Fruit fly (Drosophila melanogaster) whole organism, prepupa: ENCODE data around the gene Gr63a.

Experiments used
- Blimp-1 ChIP-seq: fragments of 200-800 bp; sonication (Bioruptor generic); optimal IDR thresholded peaks from 3 replicates; lab custom pipeline; 2017; ENCODE audit warnings: missing biosample characterization, missing genetic modification characterization, mild to moderate bottlenecking, moderate library complexity, missing genetic modification reagents
- CG10631 ChIP-seq: fragments of 200-800 bp; sonication (Bioruptor generic); optimal IDR thresholded peaks from 2 replicates; lab custom pipeline; 2016; ENCODE audit warnings: missing biosample characterization, missing genetic modification characterization
- CG10669 ChIP-seq: fragments of 200-800 bp; sonication (Bioruptor generic); optimal IDR thresholded peaks from 3 replicates; lab custom pipeline; 2018; ENCODE audit warnings: missing biosample characterization, mild to moderate bottlenecking, missing genetic modification characterization, moderate library complexity
- CG11294 ChIP-seq: fragments of 200-800 bp; sonication (Bioruptor generic); IDR thresholded peaks from 2 replicates; pipeline ENCODE4 v1.3.6; 2022; ENCODE audit warnings: missing biosample characterization, missing genetic modification characterization
- CG11762 ChIP-seq: fragments of 200-800 bp; sonication (Bioruptor generic); optimal IDR thresholded peaks from 3 replicates; lab custom pipeline; 2016; ENCODE audit warnings: missing biosample characterization, missing genetic modification characterization; ENCODE audit not compliant: insufficient read depth
- CG11902 ChIP-seq: fragments of 200-800 bp; sonication (Bioruptor generic); optimal IDR thresholded peaks from 3 replicates; lab custom pipeline; 2016; ENCODE audit warnings: missing biosample characterization, missing genetic modification characterization
- CG15336 ChIP-seq: fragments of 200-800 bp; sonication (Bioruptor generic); IDR thresholded peaks from 2 replicates; pipeline ENCODE4 v1.3.6; 2022; ENCODE audit warnings: missing biosample characterization, missing genetic modification characterization
- CG16779 ChIP-seq: fragments of 200-800 bp; sonication (Bioruptor generic); optimal IDR thresholded peaks from 3 replicates; lab custom pipeline; 2017; ENCODE audit warnings: missing biosample characterization, mild to moderate bottlenecking, missing genetic modification characterization
- CG3032 ChIP-seq: fragments of 200-800 bp; optimal IDR thresholded peaks from 2 replicates; lab custom pipeline; 2019; ENCODE audit warnings: missing biosample characterization, mild to moderate bottlenecking, missing genetic modification characterization, moderate library complexity
- CG32006 ChIP-seq: fragments of 200-800 bp; sonication (Bioruptor generic); optimal IDR thresholded peaks from 3 replicates; lab custom pipeline; 2017; ENCODE audit warnings: missing biosample characterization, mild to moderate bottlenecking, missing genetic modification characterization
- CG34406 ChIP-seq: fragments of 200-800 bp; sonication (Bioruptor generic); optimal IDR thresholded peaks from 3 replicates; lab custom pipeline; 2016; ENCODE audit warnings: missing biosample characterization, missing genetic modification characterization
- CG3919 ChIP-seq: fragments of 200-800 bp; sonication (Bioruptor generic); optimal IDR thresholded peaks from 3 replicates; lab custom pipeline; 2016; ENCODE audit warnings: missing biosample characterization, missing genetic modification characterization
- CG4318 ChIP-seq: fragments of 200-800 bp; sonication (Bioruptor generic); optimal IDR thresholded peaks from 3 replicates; lab custom pipeline; 2017; ENCODE audit warnings: missing biosample characterization, mild to moderate bottlenecking, missing genetic modification characterization
- CG6163 ChIP-seq: fragments of 200-800 bp; sonication (Bioruptor generic); IDR thresholded peaks from 3 replicates; pipeline ENCODE4 v1.3.6; 2022; ENCODE audit warnings: missing biosample characterization, missing genetic modification characterization
- CG6276 ChIP-seq: fragments of 200-800 bp; sonication (Bioruptor generic); optimal IDR thresholded peaks from 2 replicates; lab custom pipeline; 2017; ENCODE audit warnings: missing biosample characterization, mild to moderate bottlenecking, missing genetic modification characterization
- CG6792 ChIP-seq: fragments of 200-800 bp; sonication (Bioruptor generic); optimal IDR thresholded peaks from 3 replicates; lab custom pipeline; 2016; ENCODE audit warnings: missing biosample characterization, missing genetic modification characterization
- CG6808 ChIP-seq: fragments of 200-800 bp; sonication (Bioruptor generic); optimal IDR thresholded peaks from 3 replicates; lab custom pipeline; 2017; ENCODE audit warnings: missing biosample characterization, missing genetic modification characterization, mild to moderate bottlenecking, moderate library complexity, missing genetic modification reagents
- CG6854 ChIP-seq: fragments of 200-800 bp; sonication (Bioruptor generic); optimal IDR thresholded peaks from 2 replicates; lab custom pipeline; 2017; ENCODE audit warnings: missing biosample characterization, mild to moderate bottlenecking, missing genetic modification characterization
- CG8119 ChIP-seq: fragments of 200-800 bp; sonication (Bioruptor generic); IDR thresholded peaks from 3 replicates; pipeline ENCODE4 v1.3.6; 2022; ENCODE audit warnings: missing biosample characterization, missing genetic modification characterization
- CG8319 ChIP-seq: fragments of 200-800 bp; sonication (Bioruptor generic); optimal IDR thresholded peaks from 3 replicates; lab custom pipeline; 2016; ENCODE audit warnings: missing biosample characterization, missing genetic modification characterization
- CG8632 ChIP-seq: fragments of 200-800 bp; sonication (Bioruptor generic); optimal IDR thresholded peaks from 3 replicates; lab custom pipeline; 2016; ENCODE audit warnings: missing biosample characterization, missing genetic modification characterization
- CG9139 ChIP-seq: fragments of 200-800 bp; sonication (Bioruptor generic); optimal IDR thresholded peaks from 3 replicates; lab custom pipeline; 2017; ENCODE audit warnings: missing biosample characterization, mild to moderate bottlenecking, missing genetic modification characterization
- Eip75B ChIP-seq: fragments of 200-800 bp; sonication (Bioruptor generic); optimal IDR thresholded peaks from 3 replicates; lab custom pipeline; 2016; ENCODE audit warnings: missing biosample characterization, missing genetic modification characterization
- Eip78C ChIP-seq: fragments of 200-800 bp; sonication (Bioruptor generic); peaks from one replicate; lab custom pipeline; 2016; ENCODE audit warnings: missing biosample characterization, missing genetic modification characterization
- Eip93F ChIP-seq: fragments of 200-800 bp; sonication (Bioruptor generic); optimal IDR thresholded peaks from 2 replicates; lab custom pipeline; 2016; ENCODE audit warnings: missing biosample characterization, mild to moderate bottlenecking, missing genetic modification characterization
- Ets21C ChIP-seq: fragments of 200-800 bp; sonication (Bioruptor generic); optimal IDR thresholded peaks from 3 replicates; lab custom pipeline; 2016; ENCODE audit warnings: missing biosample characterization, missing genetic modification characterization
- Ets96B ChIP-seq: fragments of 200-800 bp; optimal IDR thresholded peaks from 2 replicates; lab custom pipeline; 2019; ENCODE audit warnings: missing biosample characterization, mild to moderate bottlenecking, missing genetic modification characterization, moderate library complexity
- Hr39 ChIP-seq: fragments of 200-800 bp; sonication (Bioruptor generic); optimal IDR thresholded peaks from 2 replicates; lab custom pipeline; 2016; ENCODE audit warnings: missing biosample characterization, missing genetic modification characterization
- Hr4 ChIP-seq: fragments of 200-800 bp; sonication (Bioruptor generic); optimal IDR thresholded peaks from 3 replicates; lab custom pipeline; 2016; ENCODE audit warnings: missing biosample characterization, missing genetic modification characterization
- Lpt ChIP-seq: fragments of 200-800 bp; sonication (Bioruptor generic); optimal IDR thresholded peaks from 3 replicates; lab custom pipeline; 2016; ENCODE audit warnings: missing biosample characterization, missing genetic modification characterization
- Met ChIP-seq: fragments of 200-800 bp; sonication (Bioruptor generic); optimal IDR thresholded peaks from 3 replicates; lab custom pipeline; 2016; ENCODE audit warnings: missing biosample characterization, missing genetic modification characterization
- Smox ChIP-seq: fragments of 200-800 bp; sonication (Bioruptor generic); optimal IDR thresholded peaks from 3 replicates; lab custom pipeline; 2016; ENCODE audit warnings: missing biosample characterization, missing genetic modification characterization
- Sox14 ChIP-seq: fragments of 200-800 bp; sonication (Bioruptor generic); optimal IDR thresholded peaks from 3 replicates; lab custom pipeline; 2016; ENCODE audit warnings: missing biosample characterization, missing genetic modification characterization
- Sox15 ChIP-seq: fragments of 200-800 bp; sonication (Bioruptor generic); optimal IDR thresholded peaks from 3 replicates; lab custom pipeline; 2016; ENCODE audit warnings: missing biosample characterization, missing genetic modification characterization
- acj6 ChIP-seq: fragments of 200-800 bp; sonication (Bioruptor generic); optimal IDR thresholded peaks from 3 replicates; lab custom pipeline; 2016; ENCODE audit warnings: missing biosample characterization, missing genetic modification characterization
- dac ChIP-seq: fragments of 200-800 bp; sonication (Bioruptor generic); optimal IDR thresholded peaks from 2 replicates; lab custom pipeline; 2017; ENCODE audit warnings: missing biosample characterization, mild to moderate bottlenecking, missing genetic modification characterization
- eg ChIP-seq: fragments of 200-800 bp; sonication (Bioruptor generic); IDR thresholded peaks from 3 replicates; pipeline ENCODE4 v1.3.6; 2022; ENCODE audit warnings: missing biosample characterization, missing genetic modification characterization
- esn ChIP-seq: fragments of 200-800 bp; sonication (Bioruptor generic); optimal IDR thresholded peaks from 2 replicates; lab custom pipeline; 2016; ENCODE audit warnings: missing biosample characterization, mild to moderate bottlenecking, missing genetic modification characterization, moderate library complexity
- fd59A ChIP-seq: fragments of 200-800 bp; sonication (Bioruptor generic); optimal IDR thresholded peaks from 2 replicates; lab custom pipeline; 2017; ENCODE audit warnings: missing biosample characterization, mild to moderate bottlenecking, missing genetic modification characterization, missing genetic modification reagents
- fd85E ChIP-seq: fragments of 200-800 bp; sonication (Bioruptor generic); optimal IDR thresholded peaks from 3 replicates; lab custom pipeline; 2016; ENCODE audit warnings: missing biosample characterization, missing genetic modification characterization
- fkh ChIP-seq: fragments of 200-800 bp; sonication (Bioruptor generic); optimal IDR thresholded peaks from 3 replicates; lab custom pipeline; 2017; ENCODE audit warnings: missing biosample characterization, mild to moderate bottlenecking, missing genetic modification characterization, moderate library complexity
- net ChIP-seq: fragments of 200-800 bp; sonication (Bioruptor generic); optimal IDR thresholded peaks from 3 replicates; lab custom pipeline; 2016; ENCODE audit warnings: missing biosample characterization, missing genetic modification characterization
- pdm3 ChIP-seq: fragments of 200-800 bp; sonication (Bioruptor generic); optimal IDR thresholded peaks from 3 replicates; lab custom pipeline; 2016; ENCODE audit warnings: missing biosample characterization, missing genetic modification characterization
- salr ChIP-seq, 2 experiments: fragments of 200-800 bp; sonication (Bioruptor generic); optimal IDR thresholded peaks; 3 replicates each; lab custom pipeline; 2016 to 2018; ENCODE audit warnings: missing biosample characterization in 2 of 2, missing genetic modification characterization in 2 of 2, mild to moderate bottlenecking in 1 of 2
- spab ChIP-seq: fragments of 200-800 bp; sonication (Bioruptor generic); optimal IDR thresholded peaks from 2 replicates; lab custom pipeline; 2017; ENCODE audit warnings: missing biosample characterization, mild to moderate bottlenecking, missing genetic modification characterization, missing genetic modification reagents
- svp ChIP-seq: fragments of 200-800 bp; sonication (Bioruptor generic); peaks from one replicate; lab custom pipeline; 2016; ENCODE audit warnings: missing biosample characterization, missing genetic modification characterization
- topi ChIP-seq: fragments of 200-800 bp; sonication (Bioruptor generic); optimal IDR thresholded peaks from 3 replicates; lab custom pipeline; 2016; ENCODE audit warnings: missing biosample characterization, missing genetic modification characterization
- vri ChIP-seq: fragments of 200-800 bp; sonication (Bioruptor generic); optimal IDR thresholded peaks from 3 replicates; lab custom pipeline; 2016; ENCODE audit warnings: missing biosample characterization, mild to moderate bottlenecking, missing genetic modification characterization

Gr63a gene

dm6 chr3L:3852842-3853241 lies 43.6 kb downstream of the Gr63a start (continued):
- TF ChIP-seq CG6808 (GFP tag; lab: Kevin White, UChicago) = peak; percentile 64
- peak; percentile 38 for TF ChIP-seq CG9139 (GFP tag; lab: Kevin White, UChicago)
- peak; percentile 42 for TF ChIP-seq Smox (GFP tag; lab: Kevin White, UChicago)
- peak; percentile 56 for TF ChIP-seq CG3919 (GFP tag; lab: Kevin White, UChicago)
- peak; percentile 74 for TF ChIP-seq svp (GFP tag; lab: Kevin White, UChicago)
- peak; percentile 50 for TF ChIP-seq spab (GFP tag; lab: Kevin White, UChicago)
- TF ChIP-seq fkh (GFP tag; lab: Kevin White, UChicago) = no peak
- peak; percentile 22 for TF ChIP-seq Ets96B (tag; lab: Kevin White, UChicago)
- peak; percentile 43; the same call in 2 of the 3 replicates for TF ChIP-seq CG8119 (GFP tag; lab: Robert Waterston, UW)
- peak; percentile 9 for TF ChIP-seq CG11902
- peak; percentile 69 for TF ChIP-seq net (GFP tag; lab: Kevin White, UChicago)
- peak; percentile 23 for TF ChIP-seq CG8319 (GFP tag; lab: Kevin White, UChicago)
- peak; percentile 63 for TF ChIP-seq Hr4 (GFP tag; lab: Kevin White, UChicago)
- TF ChIP-seq CG4318 (GFP tag; lab: Kevin White, UChicago) = peak; percentile 42
- TF ChIP-seq dac (GFP tag; lab: Kevin White, UChicago) = no peak
- TF ChIP-seq CG10631 (GFP tag; lab: Kevin White, UChicago) = peak; percentile 78
- peak; percentile 57 for TF ChIP-seq Hr39 (GFP tag; lab: Kevin White, UChicago)
- no peak for TF ChIP-seq CG16779 (tag; lab: Kevin White, UChicago)
- peak; percentile 64 for TF ChIP-seq CG3032 (tag; lab: Kevin White, UChicago)
- TF ChIP-seq eg (GFP tag; lab: Robert Waterston, UW) = peak; percentile 61
- peak; percentile 62 for TF ChIP-seq CG34406 (GFP tag; lab: Kevin White, UChicago)
- no peak for TF ChIP-seq Blimp-1

dm6 chr3L:3851847-3852246 lies 44.6 kb downstream of the Gr63a start:
- TF ChIP-seq Lpt (GFP tag; lab: Kevin White, UChicago) = no peak
- TF ChIP-seq CG32006 (GFP tag; lab: Kevin White, UChicago) = peak; percentile 32
- peak; percentile 17 for TF ChIP-seq CG8632 (GFP tag; lab: Kevin White, UChicago)
- peak in 1 of 2 experiments; percentile 44 for TF ChIP-seq salr (GFP tag; optimal IDR thresholded peaks at IDR 0.05; lab: Kevin White, UChicago)
- no peak for TF ChIP-seq Eip93F (GFP tag; lab: Kevin White, UChicago)
- no peak for TF ChIP-seq CG11294 (GFP tag; lab: Robert Waterston, UW)
- TF ChIP-seq fd85E (GFP tag; lab: Kevin White, UChicago) = no peak
- TF ChIP-seq CG6276 (GFP tag; lab: Kevin White, UChicago) = no peak
- peak; percentile 45 for TF ChIP-seq spab (GFP tag; lab: Kevin White, UChicago)
- TF ChIP-seq Hr39 (GFP tag; lab: Kevin White, UChicago) = peak; percentile 50
- peak; percentile 51 for TF ChIP-seq CG34406 (GFP tag; lab: Kevin White, UChicago)
- peak; percentile 56 for TF ChIP-seq CG3032 (tag; lab: Kevin White, UChicago)
- TF ChIP-seq CG4318 (GFP tag; lab: Kevin White, UChicago) = no peak
- TF ChIP-seq Sox15 (GFP tag; lab: Kevin White, UChicago) = peak; percentile 29
- no peak for TF ChIP-seq fkh (GFP tag; lab: Kevin White, UChicago)
- TF ChIP-seq CG15336 (GFP tag; lab: Robert Waterston, UW) = no peak
- TF ChIP-seq Met (GFP tag; lab: Kevin White, UChicago) = peak; percentile 16
- no peak for TF ChIP-seq dac (GFP tag; lab: Kevin White, UChicago)
- TF ChIP-seq Sox14 (GFP tag; lab: Kevin White, UChicago) = peak; percentile 21
- TF ChIP-seq vri = no peak
- peak; percentile 58 for TF ChIP-seq Ets96B (tag; lab: Kevin White, UChicago)
- peak; percentile 81 for TF ChIP-seq Eip78C (GFP tag; lab: Kevin White, UChicago)
- peak; percentile 54 for TF ChIP-seq fd59A (GFP tag; lab: Kevin White, UChicago)
- peak; percentile 44 for TF ChIP-seq pdm3 (GFP tag; lab: Kevin White, UChicago)
- peak; percentile 31 for TF ChIP-seq acj6
- TF ChIP-seq esn (GFP tag; lab: Kevin White, UChicago) = peak; percentile 38
- TF ChIP-seq CG16779 (tag; lab: Kevin White, UChicago) = no peak
- TF ChIP-seq CG6163 (GFP tag; lab: Robert Waterston, UW) = peak; percentile 59; the same call in 2 of the 3 replicates
- peak; percentile 50 for TF ChIP-seq topi
- TF ChIP-seq CG6792 (GFP tag; lab: Kevin White, UChicago) = peak; percentile 47
- TF ChIP-seq CG6854 (GFP tag; lab: Kevin White, UChicago) = no peak
- TF ChIP-seq Blimp-1 = no peak
- TF ChIP-seq CG11902 = peak; percentile 40
- no peak for TF ChIP-seq CG11762 (GFP tag; lab: Kevin White, UChicago)
- TF ChIP-seq Eip75B (GFP tag; lab: Kevin White, UChicago) = peak; percentile 45
- peak; percentile 22 for TF ChIP-seq Ets21C (GFP tag; lab: Kevin White, UChicago)
- peak; percentile 55 for TF ChIP-seq CG10669 (GFP tag; lab: Kevin White, UChicago)
